5 fruit fly cellular contexts compared by ENCODE assay signal in genomic region chrX:12727642-12728228, dm6.
A peak's percentile ranks its signal among the peaks of the same experiment; 100 is the strongest.
TF ChIP-seq lines count a peak whose summit lies in the region.

No protein-coding gene starts in this region.

- TF ChIP-seq CTCF in whole organism, embryonic (GFP tag; optimal IDR thresholded peaks at IDR 0.05; lab: Kevin White, UChicago), result no peak

TF ChIP-seq in whole organism, adult, 20 proteins besides CTCF, POLR2A, EP300 and RAD21:
- no peak for TF ChIP-seq CG33017 (tag; optimal IDR thresholded peaks at IDR 0.05; lab: Kevin White, UChicago)
- no peak for TF ChIP-seq CG1620 (GFP tag; optimal IDR thresholded peaks at IDR 0.05; lab: Kevin White, UChicago)
- no peak for TF ChIP-seq ovo (GFP tag; optimal IDR thresholded peaks at IDR 0.05; lab: Kevin White, UChicago)
- TF ChIP-seq cic (GFP tag; optimal IDR thresholded peaks at IDR 0.05; lab: Kevin White, UChicago), result peak; percentile 60
- TF ChIP-seq cnc (optimal IDR thresholded peaks at IDR 0.05; lab: Kevin White, UChicago), result no peak
- peak; percentile 65 for TF ChIP-seq kay (GFP tag; lab: Kevin White, UChicago; ENCODE audit: borderline replicate concordance)
- peak; percentile 57 for TF ChIP-seq tj (GFP tag; optimal IDR thresholded peaks at IDR 0.05; lab: Kevin White, UChicago)
- peak; percentile 4 for TF ChIP-seq pad (GFP tag; optimal IDR thresholded peaks at IDR 0.05; lab: Kevin White, UChicago)
- no peak for TF ChIP-seq CG7101 (tag; optimal IDR thresholded peaks at IDR 0.05; lab: Kevin White, UChicago)

TF ChIP-seq in whole organism, embryonic, 481 proteins besides CTCF, POLR2A, EP300 and RAD21 (continues in another document):
- TF ChIP-seq ATbp (GFP tag; optimal IDR thresholded peaks at IDR 0.05; lab: Kevin White, UChicago) (no peak), Adf1 (GFP tag; IDR thresholded peaks at IDR 0.05; lab: Robert Waterston, UW) (peak; percentile 92), sob (GFP tag; IDR thresholded peaks at IDR 0.05; lab: Robert Waterston, UW) (no peak), nom (GFP tag; optimal IDR thresholded peaks at IDR 0.05; lab: Kevin White, UChicago) (peak; percentile 46), cg (GFP tag; optimal IDR thresholded peaks at IDR 0.05; lab: Kevin White, UChicago) (peak; percentile 61), tll (GFP tag; optimal IDR thresholded peaks at IDR 0.05; lab: Kevin White, UChicago) (peak in 1 of 2 experiments; percentile 6), Hr78 (GFP tag; optimal IDR thresholded peaks at IDR 0.05; lab: Kevin White, UChicago) (peak in 1 of 2 experiments; percentile 27), CG5180 (GFP tag; optimal IDR thresholded peaks at IDR 0.05; lab: Kevin White, UChicago) (peak; percentile 78), CG12236 (GFP tag; optimal IDR thresholded peaks at IDR 0.05; lab: Kevin White, UChicago) (no peak), CG15479 (GFP tag; optimal IDR thresholded peaks at IDR 0.05; lab: Kevin White, UChicago) (peak; percentile 89), chinmo (GFP tag; IDR thresholded peaks at IDR 0.05; lab: Robert Waterston, UW; ENCODE audit: partially characterized antibody) (peak; percentile 70; the same call in 2 of the 4 replicates), vvl (GFP tag; IDR thresholded peaks at IDR 0.05; lab: Robert Waterston, UW) (peak; percentile 42; the same call in 1 of the 2 replicates), sens (GFP tag; lab: Kevin White, UChicago) (peak; percentile 40), CG15696 (tag; optimal IDR thresholded peaks at IDR 0.05; lab: Kevin White, UChicago) (no peak), crol (GFP tag; IDR thresholded peaks at IDR 0.05; lab: Robert Waterston, UW) (peak; percentile 72), twi (tag; optimal IDR thresholded peaks at IDR 0.05; lab: Kevin White, UChicago) (peak; percentile 85), Drgx (GFP tag; IDR thresholded peaks at IDR 0.05; lab: Robert Waterston, UW) (peak; percentile 34; the same call in 1 of the 2 replicates), CG3407 (GFP tag; optimal IDR thresholded peaks at IDR 0.05; lab: Kevin White, UChicago) (peak; percentile 20), ftz-f1 (GFP tag; optimal IDR thresholded peaks at IDR 0.05; lab: Kevin White, UChicago) (peak; percentile 50), zen (tag; optimal IDR thresholded peaks at IDR 0.05; lab: Kevin White, UChicago) (peak; percentile 19)

TF ChIP-seq in whole organism, prepupa, 60 proteins besides CTCF, POLR2A, EP300 and RAD21:
- no peak for TF ChIP-seq Hr39 (GFP tag; optimal IDR thresholded peaks at IDR 0.05; lab: Kevin White, UChicago)
- TF ChIP-seq CG15336 (GFP tag; IDR thresholded peaks at IDR 0.05; lab: Robert Waterston, UW), result peak; percentile 30; the same call in 1 of the 2 replicates
- peak; percentile 32 to 36 for TF ChIP-seq ss (GFP tag; optimal IDR thresholded peaks at IDR 0.05; lab: Kevin White, UChicago)
- peak; percentile 46 for TF ChIP-seq Eip75B (GFP tag; optimal IDR thresholded peaks at IDR 0.05; lab: Kevin White, UChicago)
- peak; percentile 76 for TF ChIP-seq Eip78C (GFP tag; lab: Kevin White, UChicago)
- TF ChIP-seq Eip93F (GFP tag; optimal IDR thresholded peaks at IDR 0.05; lab: Kevin White, UChicago), result peak; percentile 15
- no peak for TF ChIP-seq dsx (GFP tag; optimal IDR thresholded peaks at IDR 0.05; lab: Kevin White, UChicago; ENCODE audit: poor library complexity, severe bottlenecking)
- no peak for TF ChIP-seq net (GFP tag; optimal IDR thresholded peaks at IDR 0.05; lab: Kevin White, UChicago)
- peak; percentile 31 for TF ChIP-seq CG3919 (GFP tag; optimal IDR thresholded peaks at IDR 0.05; lab: Kevin White, UChicago)
- TF ChIP-seq fd59A (GFP tag; optimal IDR thresholded peaks at IDR 0.05; lab: Kevin White, UChicago), result no peak
- peak; percentile 58 for TF ChIP-seq vri (GFP tag; optimal IDR thresholded peaks at IDR 0.05; lab: Kevin White, UChicago)
- no peak for TF ChIP-seq CG3032 (tag; optimal IDR thresholded peaks at IDR 0.05; lab: Kevin White, UChicago)
- TF ChIP-seq CG6163 (GFP tag; IDR thresholded peaks at IDR 0.05; lab: Robert Waterston, UW), result peak; percentile 63; the same call in 2 of the 3 replicates
- TF ChIP-seq fkh (GFP tag; optimal IDR thresholded peaks at IDR 0.05; lab: Kevin White, UChicago), result peak; percentile 31
- peak; percentile 85 for TF ChIP-seq svp (GFP tag; lab: Kevin White, UChicago)
- peak; percentile 30 for TF ChIP-seq CG34406 (GFP tag; optimal IDR thresholded peaks at IDR 0.05; lab: Kevin White, UChicago)
- TF ChIP-seq CG8119 (GFP tag; IDR thresholded peaks at IDR 0.05; lab: Robert Waterston, UW), result peak; percentile 41; the same call in 2 of the 3 replicates
- no peak for TF ChIP-seq eg (GFP tag; IDR thresholded peaks at IDR 0.05; lab: Robert Waterston, UW)

TF ChIP-seq in whole organism, pupa, 21 proteins besides CTCF, POLR2A, EP300 and RAD21:
- TF ChIP-seq rn (GFP tag; IDR thresholded peaks at IDR 0.05; lab: Robert Waterston, UW) (no peak), CG4496 (GFP tag; IDR thresholded peaks at IDR 0.05; lab: Robert Waterston, UW) (peak; percentile 15; the same call in 1 of the 3 replicates), CG9948 (tag; optimal IDR thresholded peaks at IDR 0.05; lab: Kevin White, UChicago) (no peak), CG13204 (GFP tag; optimal IDR thresholded peaks at IDR 0.05; lab: Kevin White, UChicago) (peak; percentile 11), CG17806 (tag; optimal IDR thresholded peaks at IDR 0.05; lab: Kevin White, UChicago) (no peak), CG32121 (GFP tag; IDR thresholded peaks at IDR 0.05; lab: Robert Waterston, UW) (peak; percentile 16; the same call in 1 of the 2 replicates), EcR (GFP tag; optimal IDR thresholded peaks at IDR 0.05; lab: Kevin White, UChicago) (peak; percentile 82), CG8301 (tag; optimal IDR thresholded peaks at IDR 0.05; lab: Kevin White, UChicago) (no peak), CG15710 (tag; optimal IDR thresholded peaks at IDR 0.05; lab: Kevin White, UChicago) (no peak)

TF ChIP-seq in whole organism, wandering third instar larva, 38 proteins besides CTCF, POLR2A, EP300 and RAD21:
- TF ChIP-seq CG32264 (GFP tag; optimal IDR thresholded peaks at IDR 0.05; lab: Kevin White, UChicago), result no peak
- TF ChIP-seq usp (GFP tag; optimal IDR thresholded peaks at IDR 0.05; lab: Kevin White, UChicago), result no peak
- TF ChIP-seq Hnf4 (GFP tag; optimal IDR thresholded peaks at IDR 0.05; lab: Kevin White, UChicago), result no peak
- TF ChIP-seq CrebA (GFP tag; optimal IDR thresholded peaks at IDR 0.05; lab: Kevin White, UChicago; ENCODE audit: borderline replicate concordance), result peak; percentile 70
- no peak for TF ChIP-seq Mio (GFP tag; optimal IDR thresholded peaks at IDR 0.05; lab: Kevin White, UChicago)
- TF ChIP-seq ey (GFP tag; optimal IDR thresholded peaks at IDR 0.05; lab: Kevin White, UChicago), result no peak
- TF ChIP-seq h (GFP tag; optimal IDR thresholded peaks at IDR 0.05; lab: Kevin White, UChicago), result peak; percentile 35
- TF ChIP-seq Myc (optimal IDR thresholded peaks at IDR 0.05; lab: Kevin White, UChicago), result no peak
- TF ChIP-seq pan (optimal IDR thresholded peaks at IDR 0.05; lab: Kevin White, UChicago), result no peak
- TF ChIP-seq N (GFP tag; optimal IDR thresholded peaks at IDR 0.05; lab: Kevin White, UChicago), result no peak
- TF ChIP-seq Hr83 (GFP tag; optimal IDR thresholded peaks at IDR 0.05; lab: Kevin White, UChicago; ENCODE audit: poor library complexity, severe bottlenecking), result no peak
- no peak for TF ChIP-seq lola (GFP tag; optimal IDR thresholded peaks at IDR 0.05; lab: Kevin White, UChicago)
- TF ChIP-seq CG9705 (GFP tag; optimal IDR thresholded peaks at IDR 0.05; lab: Kevin White, UChicago), result no peak
- TF ChIP-seq br (GFP tag; optimal IDR thresholded peaks at IDR 0.05; lab: Kevin White, UChicago), result no peak
- peak; percentile 31 for TF ChIP-seq Dfd (GFP tag; optimal IDR thresholded peaks at IDR 0.05; lab: Kevin White, UChicago)
- TF ChIP-seq psq (GFP tag; optimal IDR thresholded peaks at IDR 0.05; lab: Kevin White, UChicago), result peak; percentile 1
- peak; percentile 19 for TF ChIP-seq OdsH (GFP tag; optimal IDR thresholded peaks at IDR 0.05; lab: Kevin White, UChicago)
- TF ChIP-seq Rel (GFP tag; optimal IDR thresholded peaks at IDR 0.05; lab: Kevin White, UChicago), result no peak
- TF ChIP-seq Rel (tag; optimal IDR thresholded peaks at IDR 0.05; lab: Kevin White, UChicago), result peak; percentile 56
- no peak for TF ChIP-seq dsf (GFP tag; optimal IDR thresholded peaks at IDR 0.05; lab: Kevin White, UChicago; ENCODE audit: borderline replicate concordance)
